Worm (Caenorhabditis elegans) whole organism, mixed stage, embryonic: ENCODE results near the gene gpb-1.

ENCODE experiments used
- M03D4.4 ChIP-seq: sonication (generic microtip); optimal IDR thresholded peaks from 2 replicates; lab custom pipeline; 2017; ENCODE audit warnings: mild to moderate bottlenecking, missing genetic modification characterization, missing compliant biosample characterization
- blmp-1 ChIP-seq: fragments of 150-350 bp; optimal IDR thresholded peaks from 2 replicates; lab custom pipeline; 2014; ENCODE audit warnings: missing biosample characterization, missing genetic modification characterization
- ces-1 ChIP-seq: fragments of 150-350 bp; optimal IDR thresholded peaks from 2 replicates; lab custom pipeline; 2014; ENCODE audit warnings: missing biosample characterization, missing genetic modification reagents, missing genetic modification characterization
- elt-1 ChIP-seq: sonication (generic microtip); optimal IDR thresholded peaks from 2 replicates; lab custom pipeline; 2017; ENCODE audit warnings: missing genetic modification characterization, mild to moderate bottlenecking, missing compliant biosample characterization, antibody characterized with exemption, moderate library complexity, borderline replicate concordance; ENCODE audit not compliant: insufficient read depth
- elt-3 ChIP-seq: fragments of 150-350 bp; optimal IDR thresholded peaks from 2 replicates; lab custom pipeline; 2014; ENCODE audit warnings: missing biosample characterization, missing genetic modification characterization
- flh-1 ChIP-seq: fragments of 200-800 bp; sonication (Bioruptor generic); optimal IDR thresholded peaks from 2 replicates; lab custom pipeline; 2018; ENCODE audit warnings: mild to moderate bottlenecking, missing genetic modification characterization, moderate library complexity, missing compliant biosample characterization
- mab-5 ChIP-seq: fragments of 150-350 bp; optimal IDR thresholded peaks from 2 replicates; lab custom pipeline; 2014; ENCODE audit warnings: missing biosample characterization, missing genetic modification characterization
- nhr-12 ChIP-seq: fragments of 150-350 bp; optimal IDR thresholded peaks from 2 replicates; lab custom pipeline; 2014; ENCODE audit warnings: missing biosample characterization, missing genetic modification characterization
- nhr-28 ChIP-seq: fragments of 150-350 bp; optimal IDR thresholded peaks from 2 replicates; lab custom pipeline; 2014; ENCODE audit warnings: missing biosample characterization, missing genetic modification characterization
- pha-4 ChIP-seq: fragments of 150-350 bp; optimal IDR thresholded peaks from 2 replicates; lab custom pipeline; 2018; ENCODE audit warnings: missing biosample characterization, missing genetic modification reagents, missing genetic modification characterization
- snpc-4 ChIP-seq: fragments of 150-350 bp; optimal IDR thresholded peaks from 2 replicates; lab custom pipeline; 2014; ENCODE audit warnings: missing biosample characterization, missing genetic modification characterization
- tbx-8 ChIP-seq: fragments of 200-800 bp; sonication (Bioruptor generic); optimal IDR thresholded peaks from 2 replicates; lab custom pipeline; 2018; ENCODE audit warnings: mild to moderate bottlenecking, missing genetic modification characterization, moderate library complexity, missing compliant biosample characterization
- zip-8 ChIP-seq: fragments of 150-350 bp; optimal IDR thresholded peaks from 2 replicates; lab custom pipeline; 2014; ENCODE audit warnings: missing biosample characterization, missing genetic modification characterization

DNA sequence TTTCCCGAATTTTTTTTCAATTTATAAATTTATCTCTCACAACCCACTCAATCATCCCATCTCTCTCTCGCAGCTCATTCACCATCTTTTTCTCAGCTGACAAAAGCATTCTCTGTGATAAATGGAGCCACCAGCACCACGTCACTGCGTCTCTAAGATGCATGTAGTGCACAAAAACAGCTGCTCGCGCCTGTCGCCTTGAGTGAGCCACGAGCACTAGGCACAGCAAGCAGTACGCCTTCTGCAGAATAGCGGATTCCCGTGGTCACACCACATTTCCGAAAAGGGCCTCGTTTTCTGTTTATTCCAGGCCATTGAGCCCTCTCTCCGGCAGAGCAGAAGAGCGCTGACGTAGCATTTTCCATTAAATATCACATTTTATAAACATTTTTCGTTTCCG is 34.8 kb downstream of the gpb-1 start, which contains the start of gene F13D12.10:
- TF ChIP-seq elt-1 (tag; lab: Kevin White, UChicago) (no peak), tbx-8 (GFP tag; lab: Kevin White, UChicago) (no peak), snpc-4 (tag; lab: Kevin White, UChicago) (no peak), nhr-12 (no peak), flh-1 (GFP tag; lab: Kevin White, UChicago) (no peak), mab-5 (tag; lab: Kevin White, UChicago) (no peak), elt-3 (tag; lab: Kevin White, UChicago) (no peak), zip-8 (no peak), ces-1 (GFP tag; lab: Kevin White, UChicago) (no peak), blmp-1 (tag; lab: Kevin White, UChicago) (no peak), M03D4.4 (tag; lab: Kevin White, UChicago) (no peak), pha-4 (tag; lab: Kevin White, UChicago) (no peak), nhr-28 (no peak)
